Fruit fly (Drosophila melanogaster) whole organism, embryonic: ENCODE results near the gene dls.
A peak's percentile ranks its signal among the peaks of the same experiment; 100 is the strongest.

ENCODE experiments used
- Ada2b ChIP-seq: fragments of 200-800 bp; sonication (Bioruptor generic); IDR thresholded peaks from 2 replicates; pipeline ENCODE4 v1.3.6; 2022; ENCODE audit warnings: missing biosample characterization, missing genetic modification characterization
- Blimp-1 ChIP-seq: fragments of 200-800 bp; sonication (Bioruptor generic); optimal IDR thresholded peaks from 3 replicates; lab custom pipeline; 2018; ENCODE audit warnings: missing biosample characterization, missing genetic modification characterization, mild to moderate bottlenecking, moderate library complexity, missing genetic modification reagents
- CG10979 ChIP-seq: fragments of 200-800 bp; sonication (Bioruptor generic); optimal IDR thresholded peaks from 2 replicates; lab custom pipeline; 2018; ENCODE audit warnings: missing biosample characterization, mild to moderate bottlenecking, missing genetic modification characterization, moderate library complexity
- CG11504 ChIP-seq: fragments of 200-800 bp; sonication (Bioruptor generic); optimal IDR thresholded peaks from 3 replicates; lab custom pipeline; 2019; ENCODE audit warnings: missing biosample characterization, mild to moderate bottlenecking, missing genetic modification characterization, moderate library complexity
- CG11696 ChIP-seq: fragments of 200-800 bp; sonication (Bioruptor generic); IDR thresholded peaks from 2 replicates; pipeline ENCODE4 v1.3.6; 2022; ENCODE audit warnings: missing biosample characterization, missing genetic modification characterization
- CG12659 ChIP-seq: fragments of 200-800 bp; sonication (Bioruptor generic); optimal IDR thresholded peaks from 3 replicates; lab custom pipeline; 2017; ENCODE audit warnings: mild to moderate bottlenecking, missing biosample characterization, missing genetic modification reagents, missing genetic modification characterization
- CG12744 ChIP-seq: fragments of 200-800 bp; sonication (Bioruptor generic); optimal IDR thresholded peaks from 2 replicates; lab custom pipeline; 2016; ENCODE audit warnings: missing biosample characterization, missing genetic modification characterization
- CG13424 ChIP-seq: fragments of 200-800 bp; sonication (Bioruptor generic); optimal IDR thresholded peaks from 2 replicates; lab custom pipeline; 2019; ENCODE audit warnings: missing biosample characterization, mild to moderate bottlenecking, missing genetic modification characterization, moderate library complexity
- CG14050 ChIP-seq: fragments of 200-800 bp; sonication (Bioruptor generic); IDR thresholded peaks from 3 replicates; pipeline ENCODE4 v1.3.6; 2022; ENCODE audit warnings: missing biosample characterization, missing genetic modification characterization
- CG14667 ChIP-seq: fragments of 200-800 bp; sonication (Bioruptor generic); IDR thresholded peaks from 2 replicates; pipeline ENCODE4 v1.3.6; 2022; ENCODE audit warnings: missing biosample characterization, missing genetic modification characterization
- CG15514 ChIP-seq: fragments of 200-800 bp; sonication (Bioruptor generic); optimal IDR thresholded peaks from 3 replicates; lab custom pipeline; 2017; ENCODE audit warnings: missing biosample characterization, missing genetic modification characterization, mild to moderate bottlenecking, moderate library complexity, missing genetic modification reagents
- CG16863 ChIP-seq: fragments of 200-800 bp; sonication (Bioruptor generic); optimal IDR thresholded peaks from 3 replicates; lab custom pipeline; 2016; ENCODE audit warnings: missing biosample characterization, missing genetic modification characterization
- CG17912 ChIP-seq: fragments of 200-800 bp; sonication (Bioruptor generic); optimal IDR thresholded peaks from 2 replicates; lab custom pipeline; 2018; ENCODE audit warnings: missing biosample characterization, mild to moderate bottlenecking, missing genetic modification characterization
- CG18011 ChIP-seq: fragments of 200-800 bp; sonication (Bioruptor generic); optimal IDR thresholded peaks from 2 replicates; lab custom pipeline; 2017; ENCODE audit warnings: missing biosample characterization, missing genetic modification characterization, mild to moderate bottlenecking, moderate library complexity, missing genotype
- CG18262 ChIP-seq: fragments of 200-800 bp; optimal IDR thresholded peaks from 3 replicates; lab custom pipeline; 2019; ENCODE audit warnings: missing biosample characterization, mild to moderate bottlenecking, missing genetic modification characterization, moderate library complexity
- CG34376 ChIP-seq: fragments of 200-800 bp; sonication (Bioruptor generic); optimal IDR thresholded peaks from 2 replicates; lab custom pipeline; 2018; ENCODE audit warnings: missing biosample characterization, mild to moderate bottlenecking, missing genetic modification characterization
- CG5953 ChIP-seq: fragments of 200-800 bp; sonication (Bioruptor generic); IDR thresholded peaks from 2 replicates; pipeline ENCODE4 v1.3.6; 2022; ENCODE audit warnings: missing biosample characterization, missing genetic modification characterization
- CG6175 ChIP-seq: fragments of 200-800 bp; sonication (Bioruptor generic); IDR thresholded peaks from 3 replicates; pipeline ENCODE4 v1.3.6; 2022; ENCODE audit warnings: missing biosample characterization, missing genetic modification characterization
- CG8388 ChIP-seq: fragments of 200-800 bp; sonication (Bioruptor generic); optimal IDR thresholded peaks from 2 replicates; lab custom pipeline; 2019; ENCODE audit warnings: missing biosample characterization, mild to moderate bottlenecking, missing genetic modification characterization, moderate library complexity
- Dbx ChIP-seq: fragments of 200-800 bp; sonication (Bioruptor generic); IDR thresholded peaks from 3 replicates; pipeline ENCODE4 v1.3.6; 2022; ENCODE audit warnings: missing biosample characterization, missing genetic modification characterization
- Ets97D ChIP-seq: fragments of 200-800 bp; sonication (Bioruptor generic); optimal IDR thresholded peaks from 3 replicates; lab custom pipeline; 2016; ENCODE audit warnings: missing biosample characterization, missing genetic modification characterization
- Hmx ChIP-seq: fragments of 200-800 bp; sonication (Bioruptor generic); optimal IDR thresholded peaks from 2 replicates; lab custom pipeline; 2016; ENCODE audit warnings: missing biosample characterization, missing genetic modification characterization
- PHDP ChIP-seq: fragments of 200-800 bp; sonication (Bioruptor generic); optimal IDR thresholded peaks from 3 replicates; lab custom pipeline; 2018; ENCODE audit warnings: missing biosample characterization, mild to moderate bottlenecking, missing genetic modification characterization, moderate library complexity
- Six4 ChIP-seq: fragments of 200-800 bp; sonication (Bioruptor generic); optimal IDR thresholded peaks from 2 replicates; lab custom pipeline; 2016; ENCODE audit warnings: missing biosample characterization, missing genetic modification characterization
- ap ChIP-seq: fragments of 200-800 bp; sonication (Bioruptor generic); IDR thresholded peaks from 2 replicates; pipeline ENCODE4 v1.3.6; 2022; ENCODE audit warnings: missing biosample characterization, missing genetic modification characterization
- bigmax ChIP-seq: fragments of 200-800 bp; sonication (Bioruptor generic); optimal IDR thresholded peaks from 2 replicates; lab custom pipeline; 2018; ENCODE audit warnings: missing biosample characterization, mild to moderate bottlenecking, missing genetic modification characterization
- bsh ChIP-seq, 2 experiments: fragments of 200-800 bp; sonication (Bioruptor generic); optimal IDR thresholded peaks; 2 replicates each; lab custom pipeline; 2017 to 2018; ENCODE audit warnings: mild to moderate bottlenecking in 2 of 2, missing biosample characterization in 2 of 2, missing genetic modification characterization in 2 of 2, moderate library complexity in 1 of 2
- chinmo ChIP-seq: fragments of 200-800 bp; sonication (Bioruptor generic); IDR thresholded peaks from 4 replicates; pipeline ENCODE4 v1.3.6; 2022; ENCODE audit warnings: missing biosample characterization, missing genetic modification characterization; ENCODE audit not compliant: partially characterized antibody
- dmrt99B ChIP-seq: fragments of 200-800 bp; sonication (Bioruptor generic); optimal IDR thresholded peaks from 2 replicates; lab custom pipeline; 2018; ENCODE audit warnings: missing biosample characterization, mild to moderate bottlenecking, missing genetic modification characterization, moderate library complexity
- fd102C ChIP-seq: fragments of 200-800 bp; sonication (Bioruptor generic); optimal IDR thresholded peaks from 2 replicates; lab custom pipeline; 2018; ENCODE audit warnings: missing biosample characterization, mild to moderate bottlenecking, missing genetic modification characterization, moderate library complexity
- fd96Cb ChIP-seq: fragments of 200-800 bp; sonication (Bioruptor generic); optimal IDR thresholded peaks from 2 replicates; lab custom pipeline; 2018; ENCODE audit warnings: missing biosample characterization, mild to moderate bottlenecking, missing genetic modification characterization, moderate library complexity
- fru ChIP-seq: fragments of >200 bp; optimal IDR thresholded peaks from 2 replicates; lab custom pipeline; 2017
- ftz-f1 ChIP-seq: fragments of 200-800 bp; sonication (Bioruptor generic); optimal IDR thresholded peaks from 2 replicates; lab custom pipeline; 2016; ENCODE audit warnings: missing biosample characterization, missing genetic modification characterization
- gem ChIP-seq: fragments of 200-800 bp; sonication (Bioruptor generic); optimal IDR thresholded peaks from 2 replicates; lab custom pipeline; 2019; ENCODE audit warnings: missing biosample characterization, mild to moderate bottlenecking, missing genetic modification characterization, moderate library complexity
- gt ChIP-seq: fragments of 200-800 bp; sonication (Bioruptor generic); IDR thresholded peaks from 2 replicates; pipeline ENCODE4 v1.3.6; 2022; ENCODE audit warnings: missing biosample characterization, missing genetic modification characterization
- her ChIP-seq: fragments of 200-800 bp; sonication (Bioruptor generic); optimal IDR thresholded peaks from 2 replicates; lab custom pipeline; 2016; ENCODE audit warnings: missing biosample characterization, missing genetic modification characterization
- hkb ChIP-seq, 2 experiments: fragments of 200-800 bp in 1 of 2; fragments of >200 bp in 1 of 2; sonication (Bioruptor generic) in 1 of 2; IDR thresholded peaks in 1 of 2; optimal IDR thresholded peaks in 1 of 2; 2 replicates each; pipeline versions ENCODE4 v1.3.6 to Lab custom; 2017 to 2022; ENCODE audit warnings: missing biosample characterization in 1 of 2, missing genetic modification characterization in 1 of 2
- mld ChIP-seq: fragments of 200-800 bp; sonication (Bioruptor generic); IDR thresholded peaks from 3 replicates; pipeline ENCODE4 v1.3.6; 2022; ENCODE audit warnings: missing biosample characterization, missing genetic modification characterization; ENCODE audit not compliant: partially characterized antibody
- nerfin-2 ChIP-seq: fragments of 200-800 bp; sonication (Bioruptor generic); IDR thresholded peaks from 2 replicates; pipeline ENCODE4 v1.3.6; 2022; ENCODE audit warnings: missing biosample characterization, missing genetic modification characterization; ENCODE audit not compliant: partially characterized antibody
- phol ChIP-seq: fragments of 200-800 bp; sonication (Bioruptor generic); optimal IDR thresholded peaks from 3 replicates; lab custom pipeline; 2018; ENCODE audit warnings: missing biosample characterization, mild to moderate bottlenecking, missing genetic modification characterization, moderate library complexity
- prd ChIP-seq, 3 experiments: fragments of >200 bp in 2 of 3; fragments of 200-800 bp in 1 of 3; sonication (Bioruptor generic) in 1 of 3; optimal IDR thresholded peaks in 2 of 3; IDR thresholded peaks in 1 of 3; 2 replicates in 2 of 3; 3 replicates in 1 of 3; pipeline versions ENCODE4 v1.3.6 to Lab custom; 2017 to 2022; ENCODE audit warnings: missing biosample characterization in 1 of 3, missing genetic modification characterization in 1 of 3
- rib ChIP-seq: fragments of 200-800 bp; sonication (Bioruptor generic); IDR thresholded peaks from 2 replicates; pipeline ENCODE4 v1.3.6; 2022; ENCODE audit warnings: missing biosample characterization, missing genetic modification characterization
- scrt ChIP-seq: fragments of 200-800 bp; sonication (Bioruptor generic); optimal IDR thresholded peaks from 2 replicates; lab custom pipeline; 2018; ENCODE audit warnings: missing biosample characterization, mild to moderate bottlenecking, missing genetic modification characterization, moderate library complexity
- shn ChIP-seq: fragments of 200-800 bp; sonication (Bioruptor generic); optimal IDR thresholded peaks from 3 replicates; lab custom pipeline; 2016; ENCODE audit warnings: missing biosample characterization, missing genetic modification characterization
- sisA ChIP-seq: fragments of 200-800 bp; sonication (Bioruptor generic); IDR thresholded peaks from 2 replicates; pipeline ENCODE4 v1.3.6; 2022; ENCODE audit warnings: missing biosample characterization, missing genetic modification characterization
- sob ChIP-seq: fragments of 200-800 bp; sonication (Bioruptor generic); IDR thresholded peaks from 2 replicates; pipeline ENCODE4 v1.3.6; 2022; ENCODE audit warnings: missing biosample characterization, missing genetic modification characterization
- sr ChIP-seq: fragments of 200-800 bp; sonication (Bioruptor generic); IDR thresholded peaks from 3 replicates; pipeline ENCODE4 v1.3.6; 2022; ENCODE audit warnings: missing biosample characterization, missing genetic modification characterization
- tx ChIP-seq: fragments of 200-800 bp; sonication (Bioruptor generic); optimal IDR thresholded peaks from 2 replicates; lab custom pipeline; 2016; ENCODE audit warnings: missing biosample characterization, missing genetic modification characterization

Gene dls

dm6 chr3L:16211156-16211935, 10.2 kb downstream of the dls start (continued):
- TF ChIP-seq hkb (optimal IDR thresholded peaks at IDR 0.05; lab: Kevin White, UChicago) (no peak), hkb (GFP tag; IDR thresholded peaks at IDR 0.05; lab: Robert Waterston, UW) (no peak), nerfin-2 (no peak), shn (GFP tag; lab: Kevin White, UChicago) (peak; percentile 12), CG11696 (GFP tag; lab: Robert Waterston, UW) (no peak), CG12659 (GFP tag; lab: Kevin White, UChicago) (no peak), sr (GFP tag; lab: Robert Waterston, UW) (peak; percentile 34; the same call in 2 of the 3 replicates), chinmo (no peak), Dbx (GFP tag; lab: Robert Waterston, UW) (no peak), PHDP (no peak), fru (lab: Kevin White, UChicago) (no peak), gt (no peak), CG16863 (no peak), ap (GFP tag; lab: Robert Waterston, UW) (no peak), mld (GFP tag; lab: Robert Waterston, UW) (no peak), phol (tag; lab: Kevin White, UChicago) (peak; percentile 46), Ada2b (GFP tag; lab: Robert Waterston, UW) (no peak), CG6175 (peak; percentile 37; the same call in 1 of the 3 replicates), Blimp-1 (GFP tag; lab: Kevin White, UChicago) (peak; percentile 15), her (no peak), prd (optimal IDR thresholded peaks at IDR 0.05; lab: Kevin White, UChicago) (no peak), prd (GFP tag; IDR thresholded peaks at IDR 0.05; lab: Robert Waterston, UW) (0 out of 3 replicates have a peak, but pooled peaks have one; percentile 15), bsh (GFP tag; optimal IDR thresholded peaks at IDR 0.05; lab: Kevin White, UChicago) (peak; percentile 3 to 72), CG13424 (tag; lab: Kevin White, UChicago) (no peak), CG17912 (no peak), rib (no peak), Hmx (GFP tag; lab: Kevin White, UChicago) (no peak), CG14667 (GFP tag; lab: Robert Waterston, UW) (no peak), ftz-f1 (no peak), CG14050 (GFP tag; lab: Robert Waterston, UW) (peak; percentile 10; the same call in 1 of the 3 replicates), bigmax (GFP tag; lab: Kevin White, UChicago) (no peak), sisA (no peak), CG18262 (peak; percentile 39), CG15514 (GFP tag; lab: Kevin White, UChicago) (no peak), CG34376 (no peak), CG8388 (GFP tag; lab: Kevin White, UChicago) (peak; percentile 24), dmrt99B (peak; percentile 61), CG5953 (GFP tag; lab: Robert Waterston, UW) (no peak), CG12744 (GFP tag; lab: Kevin White, UChicago) (no peak), CG18011 (GFP tag; lab: Kevin White, UChicago) (no peak), tx (no peak), CG11504 (peak; percentile 59), fd102C (GFP tag; lab: Kevin White, UChicago) (no peak), gem (tag; lab: Kevin White, UChicago) (peak; percentile 60), Ets97D (GFP tag; lab: Kevin White, UChicago) (no peak), fd96Cb (peak; percentile 23), CG10979 (tag; lab: Kevin White, UChicago) (peak; percentile 8), sob (GFP tag; lab: Robert Waterston, UW) (no peak), Six4 (GFP tag; lab: Kevin White, UChicago) (no peak), scrt (GFP tag; lab: Kevin White, UChicago) (no peak)
